Worm (Caenorhabditis elegans) whole organism, young adult: ENCODE results near the gene F20D6.5.

Source experiments
- B0035.1 ChIP-seq: sonication (generic microtip); optimal IDR thresholded peaks from 2 replicates; lab custom pipeline; 2016; ENCODE audit warnings: missing genetic modification characterization, mild to moderate bottlenecking, missing compliant biosample characterization, missing genotype, missing genetic modification reagents
- C06A6.2 ChIP-seq: fragments of 200-800 bp; sonication (Bioruptor generic); conservative IDR thresholded peaks from 2 replicates; pipeline ENCODE4 v1.3.6; 2022; ENCODE audit warnings: missing genetic modification characterization, missing compliant biosample characterization
- F10E7.11 ChIP-seq: sonication (generic microtip); optimal IDR thresholded peaks from 2 replicates; lab custom pipeline; 2017; ENCODE audit warnings: mild to moderate bottlenecking, missing genetic modification characterization, moderate library complexity, missing compliant biosample characterization
- F49E8.2 ChIP-seq: sonication (generic microtip); optimal IDR thresholded peaks from 3 replicates; lab custom pipeline; 2017; ENCODE audit warnings: missing genetic modification characterization, mild to moderate bottlenecking, missing compliant biosample characterization, antibody characterized with exemption, moderate library complexity; ENCODE audit not compliant: insufficient read depth
- F55B11.4 ChIP-seq: sonication (generic microtip); optimal IDR thresholded peaks from 2 replicates; lab custom pipeline; 2016; ENCODE audit warnings: missing compliant biosample characterization, missing genetic modification characterization, borderline replicate concordance; ENCODE audit not compliant: insufficient read depth
- F57C9.4 ChIP-seq: sonication (generic microtip); optimal IDR thresholded peaks from 2 replicates; lab custom pipeline; 2017; ENCODE audit warnings: mild to moderate bottlenecking, missing genetic modification characterization, missing compliant biosample characterization
- K11D2.4 ChIP-seq: fragments of 200-800 bp; sonication (Bioruptor generic); IDR thresholded peaks from 2 replicates; pipeline ENCODE4 v1.3.6; 2022; ENCODE audit warnings: missing genetic modification reagents, missing genetic modification characterization, missing compliant biosample characterization
- Y95B8A.8 ChIP-seq: fragments of 200-800 bp; sonication (Bioruptor generic); IDR thresholded peaks from 2 replicates; pipeline ENCODE4 v1.3.6; 2022; ENCODE audit warnings: missing genetic modification reagents, missing genetic modification characterization, missing compliant biosample characterization
- ZK185.1 ChIP-seq: sonication (generic microtip); optimal IDR thresholded peaks from 2 replicates; lab custom pipeline; 2016; ENCODE audit warnings: mild to moderate bottlenecking, missing genetic modification characterization, missing compliant biosample characterization; ENCODE audit not compliant: poor library complexity, severe bottlenecking
- ama-1 ChIP-seq, 3 experiments: fragments of 150-350 bp in 1 of 3; sonication (generic microtip) in 2 of 3; optimal IDR thresholded peaks; 2 replicates each; lab custom pipeline; 2014 to 2018; ENCODE audit warnings: missing biosample characterization in 2 of 3, missing genetic modification characterization in 2 of 3, missing genetic modification reagents in 2 of 3
- attf-5 ChIP-seq: fragments of 200-800 bp; sonication (Bioruptor generic); optimal IDR thresholded peaks from 2 replicates; lab custom pipeline; 2018; ENCODE audit warnings: mild to moderate bottlenecking, missing genetic modification characterization, missing compliant biosample characterization
- bed-1 ChIP-seq: fragments of 200-800 bp; sonication (Bioruptor generic); IDR thresholded peaks from 2 replicates; pipeline ENCODE4 v1.3.6; 2022; ENCODE audit warnings: missing genetic modification reagents, missing genetic modification characterization, missing compliant biosample characterization
- bed-2 ChIP-seq: fragments of 200-800 bp; sonication (Bioruptor generic); IDR thresholded peaks from 2 replicates; pipeline ENCODE4 v1.3.6; 2022; ENCODE audit warnings: missing genetic modification reagents, missing genetic modification characterization, missing compliant biosample characterization
- ceh-100 ChIP-seq: fragments of 200-800 bp; sonication (Bioruptor generic); IDR thresholded peaks from 2 replicates; pipeline ENCODE4 v1.3.6; 2022; ENCODE audit warnings: missing genetic modification reagents, missing genetic modification characterization, missing compliant biosample characterization
- ceh-27 ChIP-seq: fragments of 200-800 bp; sonication (Bioruptor generic); optimal IDR thresholded peaks from 2 replicates; lab custom pipeline; 2018; ENCODE audit warnings: mild to moderate bottlenecking, missing genetic modification characterization, moderate library complexity, missing compliant biosample characterization
- dox-1 ChIP-seq: fragments of 200-800 bp; sonication (Bioruptor generic); IDR thresholded peaks from 2 replicates; pipeline ENCODE4 v1.3.6; 2022; ENCODE audit warnings: missing genetic modification reagents, missing genetic modification characterization, missing compliant biosample characterization
- him-1 ChIP-seq: sonication (generic microtip); optimal IDR thresholded peaks from 2 replicates; lab custom pipeline; 2016; ENCODE audit warnings: missing genotype, missing genetic modification reagents, missing genetic modification characterization, missing compliant biosample characterization
- hlh-26 ChIP-seq: fragments of 200-800 bp; sonication (Bioruptor generic); conservative IDR thresholded peaks from 2 replicates; pipeline ENCODE4 v1.3.6; 2022; ENCODE audit warnings: missing genetic modification reagents, missing genetic modification characterization, missing compliant biosample characterization
- hrde-1 ChIP-seq: sonication (generic microtip); optimal IDR thresholded peaks from 2 replicates; lab custom pipeline; 2016; ENCODE audit warnings: missing genetic modification characterization, mild to moderate bottlenecking, missing compliant biosample characterization, moderate library complexity, missing genotype, missing genetic modification reagents, borderline replicate concordance
- lin-40 ChIP-seq: sonication (generic microtip); optimal IDR thresholded peaks from 2 replicates; lab custom pipeline; 2016; ENCODE audit warnings: missing genetic modification characterization, mild to moderate bottlenecking, missing compliant biosample characterization, missing genotype, missing genetic modification reagents
- lir-1 ChIP-seq: fragments of 200-800 bp; sonication (Bioruptor generic); conservative IDR thresholded peaks from 2 replicates; pipeline ENCODE4 v1.3.6; 2022; ENCODE audit warnings: missing genetic modification reagents, missing genetic modification characterization, missing compliant biosample characterization
- lsy-27 ChIP-seq: sonication (generic microtip); optimal IDR thresholded peaks from 2 replicates; lab custom pipeline; 2017; ENCODE audit warnings: missing genetic modification characterization, mild to moderate bottlenecking, missing compliant biosample characterization, antibody characterized with exemption, missing genotype, borderline replicate concordance; ENCODE audit not compliant: insufficient read depth
- mel-28 ChIP-seq: sonication (generic microtip); optimal IDR thresholded peaks from 2 replicates; lab custom pipeline; 2016; ENCODE audit warnings: borderline replicate concordance, mild to moderate bottlenecking, missing genetic modification characterization, missing compliant biosample characterization
- mes-4 ChIP-seq: sonication (generic microtip); optimal IDR thresholded peaks from 2 replicates; lab custom pipeline; 2016; ENCODE audit warnings: missing genotype, missing genetic modification characterization, missing compliant biosample characterization
- nhr-90 ChIP-seq: sonication (generic microtip); optimal IDR thresholded peaks from 2 replicates; lab custom pipeline; 2016; ENCODE audit warnings: missing genotype, mild to moderate bottlenecking, missing genetic modification characterization, missing compliant biosample characterization
- pbrm-1 ChIP-seq: fragments of 200-800 bp; sonication (Bioruptor generic); IDR thresholded peaks from 2 replicates; pipeline ENCODE4 v1.3.6; 2022; ENCODE audit warnings: missing genetic modification reagents, missing genetic modification characterization, missing compliant biosample characterization
- pha-4 ChIP-seq: fragments of 150-350 bp; sonication (generic microtip); optimal IDR thresholded peaks from 2 replicates; lab custom pipeline; 2014; ENCODE audit warnings: missing biosample characterization, missing genetic modification reagents, missing genetic modification characterization
- sea-2 ChIP-seq: fragments of 200-800 bp; sonication (Bioruptor generic); IDR thresholded peaks from 2 replicates; pipeline ENCODE4 v1.3.6; 2022; ENCODE audit warnings: missing genetic modification characterization, missing compliant biosample characterization
- snpc-1.1 ChIP-seq: sonication (generic microtip); optimal IDR thresholded peaks from 2 replicates; lab custom pipeline; 2017; ENCODE audit warnings: missing genetic modification characterization, mild to moderate bottlenecking, missing compliant biosample characterization, antibody characterized with exemption, moderate library complexity, missing genotype, missing genetic modification reagents; ENCODE audit not compliant: insufficient read depth
- snpc-1.3 ChIP-seq: sonication (generic microtip); optimal IDR thresholded peaks from 2 replicates; lab custom pipeline; 2017; ENCODE audit warnings: missing genetic modification characterization, mild to moderate bottlenecking, missing compliant biosample characterization, antibody characterized with exemption, moderate library complexity, missing genotype, missing genetic modification reagents; ENCODE audit not compliant: insufficient read depth
- snpc-3.4 ChIP-seq: sonication (generic microtip); optimal IDR thresholded peaks from 2 replicates; lab custom pipeline; 2017; ENCODE audit warnings: missing genetic modification characterization, mild to moderate bottlenecking, missing compliant biosample characterization, antibody characterized with exemption, moderate library complexity, missing genotype, missing genetic modification reagents
- unc-62 ChIP-seq: fragments of 150-350 bp; optimal IDR thresholded peaks from 2 replicates; lab custom pipeline; 2014; ENCODE audit warnings: missing biosample characterization, missing genetic modification reagents, missing genetic modification characterization
- xnd-1 ChIP-seq: sonication (generic microtip); optimal IDR thresholded peaks from 2 replicates; lab custom pipeline; 2016; ENCODE audit warnings: missing genotype, missing genetic modification reagents, missing genetic modification characterization, missing compliant biosample characterization
- ztf-25 ChIP-seq: fragments of 200-800 bp; sonication (Bioruptor generic); IDR thresholded peaks from 2 replicates; pipeline ENCODE4 v1.3.6; 2022; ENCODE audit warnings: missing genetic modification reagents, missing genetic modification characterization, missing compliant biosample characterization
- ztf-6 ChIP-seq: fragments of 200-800 bp; sonication (Bioruptor generic); IDR thresholded peaks from 2 replicates; pipeline ENCODE4 v1.3.6; 2022; ENCODE audit warnings: missing genetic modification reagents, missing genetic modification characterization, missing compliant biosample characterization

Gene F20D6.5

DNA sequence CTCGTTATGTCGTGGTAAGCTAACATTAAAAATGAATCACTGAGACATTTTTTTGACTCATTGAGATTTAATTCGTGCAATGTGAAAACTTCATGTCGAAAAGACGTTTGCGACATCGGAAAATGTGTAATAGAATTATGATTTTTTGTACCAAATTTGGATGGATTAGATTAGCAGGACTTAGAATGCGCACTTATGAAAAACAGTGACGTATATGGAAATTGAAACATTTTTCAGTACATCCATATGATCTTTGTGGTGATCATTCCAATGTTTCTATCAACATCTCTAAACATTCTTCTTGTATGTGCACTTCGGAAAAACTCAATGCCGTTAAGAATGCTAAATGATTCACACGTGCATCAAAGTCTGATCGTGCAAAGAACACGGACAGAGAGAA lies 17.2 kb upstream of the F20D6.5 start:
- TF ChIP-seq ztf-25 (GFP tag; lab: Robert Waterston, UW) (no peak), ztf-6 (GFP tag; lab: Robert Waterston, UW) (no peak), hlh-26 (GFP tag; lab: Robert Waterston, UW) (no peak), F10E7.11 (no peak), pbrm-1 (GFP tag; lab: Robert Waterston, UW) (no peak), F55B11.4 (tag; lab: Kevin White, UChicago) (no peak), mel-28 (no peak), F57C9.4 (no peak), sea-2 (GFP tag; lab: Robert Waterston, UW) (no peak), lsy-27 (tag; lab: Kevin White, UChicago) (no peak)

DNA sequence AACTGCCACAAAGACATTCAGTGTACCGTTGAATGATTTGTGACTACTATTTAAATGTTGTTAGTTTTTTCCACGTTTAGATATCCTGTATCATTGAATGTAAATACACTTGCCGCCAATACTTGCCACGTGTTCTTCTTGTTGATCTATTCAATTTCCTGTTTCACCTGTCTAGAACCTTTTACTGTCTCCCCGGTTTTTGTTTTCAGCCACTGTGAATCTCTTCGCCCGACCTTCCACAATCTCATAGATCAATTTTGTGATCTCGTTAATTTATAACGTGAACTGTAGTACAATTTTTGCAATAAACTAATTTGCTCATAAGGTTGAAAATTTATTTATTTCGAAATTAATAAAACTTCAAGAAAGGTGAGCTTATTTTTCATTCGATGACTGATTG lies 16.4 kb upstream of the F20D6.5 start, which contains the start of gene D1014.13:
Gene D1014.13, plus strand, starts transcription at position 301 of the 400 bp plus-strand sequence.
- TF ChIP-seq lin-40 (tag; lab: Kevin White, UChicago) (no peak), C06A6.2 (GFP tag; lab: Robert Waterston, UW) (no peak), ceh-100 (no peak), Y95B8A.8 (GFP tag; lab: Robert Waterston, UW) (no peak), ama-1 (optimal IDR thresholded peaks at IDR 0.05; lab: Kevin White, UChicago) (no peak), ama-1 (GFP tag; optimal IDR thresholded peaks at IDR 0.05; lab: Kevin White, UChicago) (no peak), bed-1 (GFP tag; lab: Robert Waterston, UW) (no peak), hrde-1 (no peak), nhr-90 (tag; lab: Kevin White, UChicago) (no peak), bed-2 (no peak), F49E8.2 (no peak), xnd-1 (tag; lab: Kevin White, UChicago) (no peak), B0035.1 (tag; lab: Kevin White, UChicago) (no peak), mes-4 (tag; lab: Kevin White, UChicago) (no peak), sea-2 (GFP tag; lab: Robert Waterston, UW) (no peak), dox-1 (GFP tag; lab: Robert Waterston, UW) (no peak), pha-4 (tag; lab: Kevin White, UChicago) (no peak), lir-1 (GFP tag; lab: Robert Waterston, UW) (no peak), pbrm-1 (GFP tag; lab: Robert Waterston, UW) (no peak)

DNA sequence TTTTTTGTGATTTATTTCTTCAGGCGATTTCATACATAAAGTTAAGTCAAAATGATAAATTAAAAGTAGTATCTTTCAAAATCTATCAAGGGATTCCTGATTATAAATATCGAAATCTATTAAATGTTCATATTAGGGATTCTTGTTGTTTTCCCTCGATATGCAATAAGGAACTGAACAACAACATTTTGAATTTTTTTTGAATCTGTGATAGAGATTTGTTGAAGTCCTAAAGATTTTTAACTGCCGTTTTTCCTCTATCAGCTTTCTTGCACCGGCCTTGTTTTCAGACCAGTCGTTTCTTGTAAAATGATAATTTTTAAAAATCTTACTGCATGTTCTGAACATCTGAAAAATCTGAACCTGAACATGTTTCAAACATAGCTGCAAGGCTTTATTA lies 6.0 kb upstream of the F20D6.5 start:
- TF ChIP-seq snpc-1.3 (tag; lab: Kevin White, UChicago) (no peak), snpc-1.1 (tag; lab: Kevin White, UChicago) (no peak), ZK185.1 (tag; lab: Kevin White, UChicago) (no peak), unc-62 (GFP tag; lab: Kevin White, UChicago) (no peak), B0035.1 (tag; lab: Kevin White, UChicago) (no peak), snpc-3.4 (tag; lab: Kevin White, UChicago) (no peak), K11D2.4 (GFP tag; lab: Robert Waterston, UW) (no peak), him-1 (no peak)

DNA sequence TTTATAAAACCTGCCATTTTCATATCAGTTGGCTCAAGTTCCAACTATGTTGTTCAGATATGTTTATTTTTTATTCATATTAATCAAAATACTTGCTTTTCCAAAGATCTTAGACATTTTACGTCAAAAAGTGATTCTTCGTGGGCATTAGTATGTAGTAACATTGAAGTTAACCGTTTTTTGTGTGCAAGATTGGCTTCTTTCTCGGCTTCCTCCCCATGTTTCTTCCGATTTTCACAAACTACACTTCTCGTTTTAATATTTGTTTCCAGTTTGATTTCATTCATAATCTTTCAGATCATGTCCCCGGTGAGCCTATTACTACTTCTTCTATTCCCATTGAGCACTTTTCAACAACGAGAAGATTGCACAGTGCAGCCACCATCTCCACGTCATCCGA lies 4.3 kb upstream of the F20D6.5 start, which contains the start of gene sul-2:
Gene sul-2, plus strand, starts transcription at position 301 of the 400 bp plus-strand sequence.
- TF ChIP-seq attf-5 (GFP tag; lab: Kevin White, UChicago): no peak
- TF ChIP-seq ceh-27: no peak
